Fruit fly (Drosophila melanogaster) whole organism, pupa: Measurements from ENCODE around the gene Cyp28c1.

Experiments
- CG17806 ChIP-seq: fragments of 200-800 bp; sonication (Bioruptor generic); optimal IDR thresholded peaks from 2 replicates; lab custom pipeline; 2018; ENCODE audit warnings: missing biosample characterization, mild to moderate bottlenecking, missing genetic modification characterization, moderate library complexity
- D1 ChIP-seq: fragments of 200-800 bp; sonication (Bioruptor generic); optimal IDR thresholded peaks from 2 replicates; lab custom pipeline; 2018; ENCODE audit warnings: missing biosample characterization, mild to moderate bottlenecking, missing genetic modification characterization, moderate library complexity

- TF ChIP-seq D1 (no peak), CG17806 (tag; lab: Kevin White, UChicago) (no peak)
These were observed 33.2 kb upstream of the Cyp28c1 start for dm6 chrX:11806196-11806595.
